Fruit fly (Drosophila melanogaster): ENCODE measurements around the gene Hr39.

Hr39 gene

dm6 chr2L:21235463-21235862 lies 1.6 kb upstream of the Hr39 start (continued):
- TF ChIP-seq hbn (GFP tag; IDR thresholded peaks at IDR 0.05; ENCODE audit: partially characterized antibody): no peak
- peak; percentile 41 for TF ChIP-seq CG15269 (tag; optimal IDR thresholded peaks at IDR 0.05)
- peak; percentile 7 for TF ChIP-seq CG13624 (GFP tag; optimal IDR thresholded peaks at IDR 0.05)
- no peak for TF ChIP-seq eve (GFP tag; optimal IDR thresholded peaks at IDR 0.05)
- TF ChIP-seq CG2889 (GFP tag; IDR thresholded peaks at IDR 0.05): no peak
- no peak for TF ChIP-seq CG3065 (GFP tag; optimal IDR thresholded peaks at IDR 0.05)
- no peak for TF ChIP-seq CG6654 (GFP tag; optimal IDR thresholded peaks at IDR 0.05)
- TF ChIP-seq pho (GFP tag; optimal IDR thresholded peaks at IDR 0.05): no peak
- no peak for TF ChIP-seq sob (GFP tag; IDR thresholded peaks at IDR 0.05)
- TF ChIP-seq CG15073 (GFP tag; optimal IDR thresholded peaks at IDR 0.05): no peak
- no peak for TF ChIP-seq D19A (tag; optimal IDR thresholded peaks at IDR 0.05)
- no peak for TF ChIP-seq Stat92E (GFP tag; optimal IDR thresholded peaks at IDR 0.05)
- TF ChIP-seq Dip3 (GFP tag; optimal IDR thresholded peaks at IDR 0.05): no peak
- no peak for TF ChIP-seq CG30403 (GFP tag; optimal IDR thresholded peaks at IDR 0.05)
- no peak for TF ChIP-seq sug (tag; optimal IDR thresholded peaks at IDR 0.05)
- no peak for TF ChIP-seq phol (tag; optimal IDR thresholded peaks at IDR 0.05)
- peak; percentile 64; the same call in 1 of the 4 replicates for TF ChIP-seq chinmo (GFP tag; IDR thresholded peaks at IDR 0.05; ENCODE audit: partially characterized antibody)
- peak; percentile 81 for TF ChIP-seq vvl (GFP tag; IDR thresholded peaks at IDR 0.05)
- no peak for TF ChIP-seq CG13123 (GFP tag; optimal IDR thresholded peaks at IDR 0.05)
- TF ChIP-seq CG5953 (GFP tag; IDR thresholded peaks at IDR 0.05): no peak
- no peak for TF ChIP-seq Doc2 (GFP tag; IDR thresholded peaks at IDR 0.05)
- no peak for TF ChIP-seq Neu2 (GFP tag; optimal IDR thresholded peaks at IDR 0.05; ENCODE audit: borderline replicate concordance)
- TF ChIP-seq klu (GFP tag; IDR thresholded peaks at IDR 0.05): no peak
- no peak for TF ChIP-seq gt (GFP tag; IDR thresholded peaks at IDR 0.05)
- 0 out of 2 replicates have a peak, but pooled peaks have one; percentile 6 for TF ChIP-seq Rfx (GFP tag; IDR thresholded peaks at IDR 0.05)
- no peak for TF ChIP-seq Usf (GFP tag; optimal IDR thresholded peaks at IDR 0.05)
- no peak for TF ChIP-seq CG17328 (GFP tag; IDR thresholded peaks at IDR 0.05)
- peak; percentile 24 for TF ChIP-seq CG13894 (tag; optimal IDR thresholded peaks at IDR 0.05)

dm6 chr2L:21236633-21237032 lies 417 bp upstream of the Hr39 start, which contains the start of gene CG31626:
Gene CG31626 (minus strand): TSS chr2L:21236733.
- TF ChIP-seq luna (GFP tag; optimal IDR thresholded peaks at IDR 0.05) (no peak), Dbx (GFP tag; IDR thresholded peaks at IDR 0.05) (no peak), CG11504 (tag; optimal IDR thresholded peaks at IDR 0.05) (no peak), CG31224 (GFP tag; IDR thresholded peaks at IDR 0.05) (no peak), CG12219 (GFP tag; optimal IDR thresholded peaks at IDR 0.05) (no peak), CG1792 (GFP tag; optimal IDR thresholded peaks at IDR 0.05) (no peak), gt (GFP tag; IDR thresholded peaks at IDR 0.05) (no peak), CG9932 (GFP tag; IDR thresholded peaks at IDR 0.05) (no peak), CG6813 (GFP tag; optimal IDR thresholded peaks at IDR 0.05) (no peak), Side (GFP tag; optimal IDR thresholded peaks at IDR 0.05) (no peak), Ets97D (GFP tag; optimal IDR thresholded peaks at IDR 0.05) (no peak), CG8944 (GFP tag; optimal IDR thresholded peaks at IDR 0.05) (no peak), ap (GFP tag; IDR thresholded peaks at IDR 0.05) (no peak), Drgx (GFP tag; IDR thresholded peaks at IDR 0.05) (no peak), CG9797 (GFP tag; optimal IDR thresholded peaks at IDR 0.05) (no peak)
